Fruit fly (Drosophila melanogaster): ENCODE measurements around the gene CG32214.
"Not testable (repeated sequence)": the region's sequence is repeated elsewhere in the genome, so short reads cannot be mapped to it uniquely, and the experiment has no call there.

dm6 chr3L:19475478-19475877, 8.3 kb downstream of the CG32214 start, which contains the start of the genes CG18294 and CG32213:
- not testable (repeated sequence) for TF ChIP-seq Mio, psq, dmrt93B, Hr78 (GFP tag; optimal IDR thresholded peaks at IDR 0.05)

Data from whole organism, wandering third instar larva.